Fruit fly (Drosophila melanogaster): Measurements from ENCODE around the gene CG4393.

DNA sequence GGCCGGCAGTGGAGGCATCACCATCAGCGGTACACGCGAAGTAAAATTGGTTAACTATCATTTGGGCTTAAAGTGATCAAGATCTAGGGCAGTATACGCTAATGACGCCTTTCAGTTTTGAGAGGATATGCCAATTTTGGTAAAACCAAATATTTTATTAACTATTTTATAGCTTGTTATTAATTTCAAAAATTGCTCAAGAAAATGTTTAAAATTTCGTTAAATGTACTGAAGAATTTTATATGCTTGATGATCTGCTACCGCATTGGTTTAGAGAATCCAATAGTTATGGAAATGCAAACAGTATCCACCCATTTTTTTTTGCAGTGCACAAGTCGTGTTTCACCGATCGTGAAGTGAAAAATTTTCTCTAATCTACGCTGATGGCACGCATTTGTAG, 23.3 kb upstream of the CG4393 start:
- TF ChIP-seq psq (optimal IDR thresholded peaks at IDR 0.05) (no peak), pan (optimal IDR thresholded peaks at IDR 0.05) (no peak), Dll (optimal IDR thresholded peaks at IDR 0.05) (no peak), CG8478 (optimal IDR thresholded peaks at IDR 0.05) (no peak), usp (GFP tag; optimal IDR thresholded peaks at IDR 0.05) (no peak)

Measured in whole organism.